Fruit fly (Drosophila melanogaster) whole organism, embryonic: ENCODE measurements around the gene nol.

ENCODE experiments used
- Bteb2 ChIP-seq: fragments of 200-800 bp; sonication (Bioruptor generic); optimal IDR thresholded peaks from 2 replicates; lab custom pipeline; 2016; ENCODE audit warnings: missing biosample characterization, missing genetic modification characterization
- CG10321 ChIP-seq: fragments of 200-800 bp; sonication (Bioruptor generic); IDR thresholded peaks from 2 replicates; pipeline ENCODE4 v1.3.6; 2022; ENCODE audit warnings: missing biosample characterization, missing genetic modification characterization
- CG13287 ChIP-seq: fragments of 200-800 bp; sonication (Bioruptor generic); IDR thresholded peaks from 2 replicates; pipeline ENCODE4 v1.3.6; 2022; ENCODE audit warnings: missing biosample characterization, missing genetic modification characterization; ENCODE audit not compliant: partially characterized antibody
- CG14014 ChIP-seq: fragments of 200-800 bp; sonication (Bioruptor generic); IDR thresholded peaks from 2 replicates; pipeline ENCODE4 v1.3.6; 2022; ENCODE audit warnings: missing biosample characterization, missing genetic modification characterization
- CG16779 ChIP-seq: fragments of 200-800 bp; sonication (Bioruptor generic); IDR thresholded peaks from 2 replicates; pipeline ENCODE4 v1.3.6; 2022; ENCODE audit warnings: missing biosample characterization, missing genetic modification characterization
- CG17328 ChIP-seq: fragments of 200-800 bp; sonication (Bioruptor generic); IDR thresholded peaks from 2 replicates; pipeline ENCODE4 v1.3.6; 2022; ENCODE audit warnings: missing biosample characterization, missing genetic modification characterization
- CG18011 ChIP-seq: fragments of 200-800 bp; sonication (Bioruptor generic); optimal IDR thresholded peaks from 2 replicates; lab custom pipeline; 2017; ENCODE audit warnings: missing biosample characterization, missing genetic modification characterization, mild to moderate bottlenecking, moderate library complexity, missing genotype
- CG18476 ChIP-seq: fragments of 200-800 bp; sonication (Bioruptor generic); optimal IDR thresholded peaks from 2 replicates; lab custom pipeline; 2016; ENCODE audit warnings: missing biosample characterization, mild to moderate bottlenecking, missing genetic modification characterization
- CG3838 ChIP-seq: fragments of 200-800 bp; sonication (Bioruptor generic); optimal IDR thresholded peaks from 3 replicates; lab custom pipeline; 2016; ENCODE audit warnings: missing biosample characterization, missing genetic modification characterization
- CG4282 ChIP-seq: fragments of 200-800 bp; sonication (Bioruptor generic); optimal IDR thresholded peaks from 2 replicates; lab custom pipeline; 2016; ENCODE audit warnings: missing biosample characterization, missing genetic modification characterization
- CG5180 ChIP-seq: fragments of 200-800 bp; sonication (Bioruptor generic); optimal IDR thresholded peaks from 3 replicates; lab custom pipeline; 2017; ENCODE audit warnings: missing biosample characterization, missing genetic modification characterization, mild to moderate bottlenecking, moderate library complexity, missing genetic modification reagents
- CrebB ChIP-seq: fragments of 200-800 bp; sonication (Bioruptor generic); optimal IDR thresholded peaks from 3 replicates; lab custom pipeline; 2018; ENCODE audit warnings: missing biosample characterization, mild to moderate bottlenecking, missing genetic modification characterization
- Dll ChIP-seq: fragments of 200-800 bp; sonication (Bioruptor generic); IDR thresholded peaks from 4 replicates; pipeline ENCODE4 v1.3.6; 2022; ENCODE audit warnings: missing biosample characterization, missing genetic modification characterization; ENCODE audit not compliant: partially characterized antibody
- E2f2 ChIP-seq: fragments of 200-800 bp; sonication (Bioruptor generic); IDR thresholded peaks from 2 replicates; pipeline ENCODE4 v1.3.6; 2022; ENCODE audit warnings: missing biosample characterization, missing genetic modification characterization
- Ets65A ChIP-seq: fragments of 200-800 bp; sonication (Bioruptor generic); peaks from one replicate; lab custom pipeline; 2016; ENCODE audit warnings: missing biosample characterization, missing genetic modification characterization
- Ets97D ChIP-seq: fragments of 200-800 bp; sonication (Bioruptor generic); optimal IDR thresholded peaks from 3 replicates; lab custom pipeline; 2016; ENCODE audit warnings: missing biosample characterization, missing genetic modification characterization
- Gug ChIP-seq: fragments of 200-800 bp; sonication (Bioruptor generic); IDR thresholded peaks from 4 replicates; pipeline ENCODE4 v1.3.6; 2022; ENCODE audit warnings: missing biosample characterization, missing genetic modification characterization
- HLH3B ChIP-seq: fragments of 200-800 bp; sonication (Bioruptor generic); IDR thresholded peaks from 2 replicates; pipeline ENCODE4 v1.3.6; 2022; ENCODE audit warnings: missing biosample characterization, missing genetic modification characterization
- HLHmδ ChIP-seq: fragments of 200-800 bp; sonication (Bioruptor generic); optimal IDR thresholded peaks from 2 replicates; lab custom pipeline; 2018; ENCODE audit warnings: missing biosample characterization, mild to moderate bottlenecking, missing genetic modification characterization, moderate library complexity
- Hr39 ChIP-seq: fragments of >200 bp; optimal IDR thresholded peaks from 2 replicates; lab custom pipeline; 2017
- Pdp1 ChIP-seq, 2 experiments: fragments of 200-800 bp; sonication (Bioruptor generic); optimal IDR thresholded peaks; 3 replicates each; lab custom pipeline; 2016; ENCODE audit warnings: missing biosample characterization in 2 of 2, missing genetic modification characterization in 2 of 2, mild to moderate bottlenecking in 1 of 2, moderate library complexity in 1 of 2
- Sox102F ChIP-seq: fragments of 200-800 bp; sonication (Bioruptor generic); optimal IDR thresholded peaks from 2 replicates; lab custom pipeline; 2018; ENCODE audit warnings: missing biosample characterization, mild to moderate bottlenecking, missing genetic modification characterization, moderate library complexity
- bsh ChIP-seq, 2 experiments: fragments of 200-800 bp; sonication (Bioruptor generic); optimal IDR thresholded peaks; 2 replicates each; lab custom pipeline; 2017 to 2018; ENCODE audit warnings: mild to moderate bottlenecking in 2 of 2, missing biosample characterization in 2 of 2, missing genetic modification characterization in 2 of 2, moderate library complexity in 1 of 2
- btn ChIP-seq: fragments of 200-800 bp; sonication (Bioruptor generic); optimal IDR thresholded peaks from 2 replicates; lab custom pipeline; 2016; ENCODE audit warnings: missing biosample characterization, missing genetic modification characterization
- croc ChIP-seq: fragments of 200-800 bp; sonication (Bioruptor generic); conservative IDR thresholded peaks from 3 replicates; pipeline ENCODE4 v1.3.6; 2022; ENCODE audit warnings: missing biosample characterization, missing genetic modification characterization
- esg ChIP-seq: fragments of 200-800 bp; sonication (Bioruptor generic); conservative IDR thresholded peaks from 2 replicates; pipeline ENCODE4 v1.3.6; 2022; ENCODE audit warnings: missing biosample characterization, missing genetic modification characterization
- hb ChIP-seq: fragments of 200-800 bp; sonication (Bioruptor generic); IDR thresholded peaks from 3 replicates; pipeline ENCODE4 v1.3.6; 2022; ENCODE audit warnings: missing biosample characterization, missing genetic modification characterization; ENCODE audit not compliant: partially characterized antibody
- insv ChIP-seq, 2 experiments: fragments of 200-800 bp; sonication (Bioruptor generic); optimal IDR thresholded peaks; 3 replicates each; lab custom pipeline; 2016 to 2018; ENCODE audit warnings: missing biosample characterization in 2 of 2, missing genetic modification characterization in 2 of 2
- kah ChIP-seq: fragments of 200-800 bp; sonication (Bioruptor generic); optimal IDR thresholded peaks from 2 replicates; lab custom pipeline; 2018; ENCODE audit warnings: missing biosample characterization, mild to moderate bottlenecking, missing genetic modification characterization
- lov ChIP-seq, 2 experiments: fragments of 200-800 bp in 1 of 2; fragments of >200 bp in 1 of 2; sonication (Bioruptor generic) in 1 of 2; IDR thresholded peaks in 1 of 2; optimal IDR thresholded peaks in 1 of 2; 2 replicates in 1 of 2; 3 replicates in 1 of 2; pipeline versions ENCODE4 v1.3.6 to Lab custom; 2017 to 2022; ENCODE audit warnings: missing biosample characterization in 1 of 2, missing genetic modification characterization in 1 of 2
- otp ChIP-seq: fragments of 200-800 bp; sonication (Bioruptor generic); IDR thresholded peaks from 3 replicates; pipeline ENCODE4, ENCODE4 v1.3.6; 2022; ENCODE audit warnings: missing biosample characterization, missing genetic modification characterization
- pan ChIP-seq, 4 experiments: fragments of >200 bp in 3 of 4; fragments of 200-800 bp in 1 of 4; sonication (Bioruptor generic) in 1 of 4; optimal IDR thresholded peaks in 3 of 4; IDR thresholded peaks in 1 of 4; 2 replicates each; pipeline versions ENCODE4 v1.3.6 to Lab custom; 2017 to 2022; ENCODE audit warnings: missing biosample characterization in 2 of 4, missing genetic modification characterization in 2 of 4, mixed read lengths in 1 of 4
- peb ChIP-seq: fragments of 200-800 bp; sonication (Bioruptor generic); IDR thresholded peaks from 2 replicates; pipeline ENCODE4 v1.3.6; 2022; ENCODE audit warnings: missing biosample characterization, missing genetic modification characterization
- sqz ChIP-seq: fragments of 200-800 bp; sonication (Bioruptor generic); optimal IDR thresholded peaks from 3 replicates; lab custom pipeline; 2018; ENCODE audit warnings: missing biosample characterization, mild to moderate bottlenecking, missing genetic modification characterization
- toy ChIP-seq: fragments of 200-800 bp; sonication (Bioruptor generic); IDR thresholded peaks from 2 replicates; pipeline ENCODE4 v1.3.6; 2022; ENCODE audit warnings: missing biosample characterization, missing genetic modification characterization
- z ChIP-seq: fragments of 200-800 bp; sonication (Bioruptor generic); IDR thresholded peaks from 3 replicates; pipeline ENCODE4 v1.3.6; 2022; ENCODE audit warnings: missing biosample characterization, missing genetic modification characterization

The nol gene

DNA sequence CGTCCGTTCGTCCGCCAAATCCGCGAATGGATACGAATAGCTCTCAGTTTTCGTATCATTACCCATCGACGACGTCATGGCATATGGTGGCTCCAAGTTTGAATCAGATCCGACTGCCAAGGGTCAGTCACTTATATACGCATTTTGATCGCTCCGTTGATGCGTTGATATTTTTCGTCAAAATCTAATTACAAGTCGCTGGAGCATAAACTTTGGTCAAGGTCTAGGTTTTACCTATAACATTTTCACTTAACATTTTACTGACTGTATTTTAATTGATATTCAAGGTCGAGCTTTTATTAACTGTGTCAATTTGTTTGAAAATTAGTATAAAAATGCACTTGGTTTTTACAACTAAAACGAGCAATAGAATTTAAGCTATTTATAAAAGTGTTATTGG is 29.0 kb upstream of the nol start, which contains the start of gene Elo68beta:
Gene Elo68beta (minus strand): TSS at position 101 of the 400 bp plus-strand sequence.
- TF ChIP-seq insv (GFP tag; optimal IDR thresholded peaks at IDR 0.05; lab: Kevin White, UChicago) (no peak), Gug (no peak), CG4282 (GFP tag; lab: Kevin White, UChicago) (no peak), HLHmδ (GFP tag; lab: Kevin White, UChicago) (no peak), kah (no peak), Bteb2 (no peak), CG13287 (GFP tag; lab: Robert Waterston, UW) (no peak), btn (GFP tag; lab: Kevin White, UChicago) (no peak), Sox102F (GFP tag; lab: Kevin White, UChicago) (no peak), CG17328 (no peak), otp (GFP tag; lab: Robert Waterston, UW) (no peak), CG18476 (GFP tag; lab: Kevin White, UChicago) (no peak), hb (GFP tag; lab: Robert Waterston, UW) (no peak), CrebB (no peak), CG14014 (no peak), bsh (GFP tag; optimal IDR thresholded peaks at IDR 0.05; lab: Kevin White, UChicago) (no peak), toy (GFP tag; lab: Robert Waterston, UW) (no peak), CG10321 (GFP tag; lab: Robert Waterston, UW) (no peak), CG5180 (GFP tag; lab: Kevin White, UChicago) (no peak)

- no peak for TF ChIP-seq esg
- no peak for TF ChIP-seq sqz (GFP tag; lab: Kevin White, UChicago)
- no peak for TF ChIP-seq z (GFP tag; lab: Robert Waterston, UW)
- TF ChIP-seq lov (optimal IDR thresholded peaks at IDR 0.05; lab: Kevin White, UChicago) = no peak
- no peak for TF ChIP-seq lov (GFP tag; IDR thresholded peaks at IDR 0.05; lab: Robert Waterston, UW)
- TF ChIP-seq Hr39 (lab: Kevin White, UChicago) = no peak
- TF ChIP-seq peb (GFP tag; lab: Robert Waterston, UW) = no peak
- TF ChIP-seq E2f2 (GFP tag; lab: Robert Waterston, UW) = no peak
- TF ChIP-seq CG3838 (GFP tag; lab: Kevin White, UChicago) = no peak
- TF ChIP-seq croc (GFP tag; lab: Robert Waterston, UW) = no peak
- no peak for TF ChIP-seq CG18011 (GFP tag; lab: Kevin White, UChicago)
- no peak for TF ChIP-seq Bteb2
- TF ChIP-seq pan (optimal IDR thresholded peaks at IDR 0.05; lab: Kevin White, UChicago) = no peak
- no peak for TF ChIP-seq pan (GFP tag; optimal IDR thresholded peaks at IDR 0.05 in 1 of 2, IDR thresholded peaks at IDR 0.05 in 1 of 2)
- no peak for TF ChIP-seq CG16779 (GFP tag; lab: Robert Waterston, UW)
- TF ChIP-seq Pdp1 (GFP tag; optimal IDR thresholded peaks at IDR 0.05; lab: Kevin White, UChicago) = no peak
- TF ChIP-seq Ets65A (GFP tag; lab: Kevin White, UChicago) = no peak
- no peak for TF ChIP-seq HLH3B (GFP tag; lab: Robert Waterston, UW)
- TF ChIP-seq Ets97D (GFP tag; lab: Kevin White, UChicago) = no peak
These were observed 27.7 kb upstream of the nol start, which contains the start of gene Elo68alpha for dm6 chr3L:11102930-11103329. Gene Elo68alpha (minus strand): TSS chr3L:11103030.

DNA sequence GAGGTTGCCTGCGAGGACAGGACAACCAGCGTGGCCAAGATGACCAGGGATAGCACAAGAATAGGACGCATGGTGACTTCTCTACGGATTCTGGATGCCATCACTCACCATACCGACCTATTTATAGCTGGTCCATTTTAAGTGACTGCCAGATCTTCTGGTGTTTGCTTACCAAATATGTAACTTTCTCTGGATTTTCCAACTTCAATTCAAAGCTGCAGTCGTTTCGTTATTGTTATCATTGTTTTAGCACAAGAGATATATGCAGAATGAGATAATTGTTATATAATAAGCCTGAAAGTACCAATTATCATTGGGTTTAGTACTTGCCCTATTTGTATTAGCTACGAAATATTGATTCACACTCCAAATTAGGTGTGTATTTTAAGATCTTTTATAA is 26.9 kb upstream of the nol start, which contains the start of gene CG32071:
Gene CG32071 (minus strand): TSS at position 101 of the 400 bp plus-strand sequence.
- no peak for TF ChIP-seq Dll (GFP tag; lab: Robert Waterston, UW)
- TF ChIP-seq Pdp1 (GFP tag; optimal IDR thresholded peaks at IDR 0.05; lab: Kevin White, UChicago) = peak in 1 of 2 experiments; percentile 71
